Fruit fly (Drosophila melanogaster) whole organism: ENCODE measurements around the gene Traf6.

Experiments
- CG8478 ChIP-seq: fragments of >200 bp; optimal IDR thresholded peaks from 2 replicates; lab custom pipeline; 2018; ENCODE audit warnings: inconsistent platforms
- Dll ChIP-seq: fragments of >200 bp; optimal IDR thresholded peaks from 2 replicates; lab custom pipeline; 2017
- EcR ChIP-seq, 2 experiments: fragments of >200 bp; optimal IDR thresholded peaks; 2 replicates each; lab custom pipeline; 2017; ENCODE audit warnings: missing biosample characterization in 2 of 2, missing genetic modification characterization in 2 of 2, missing genetic modification reagents in 2 of 2
- pan ChIP-seq: fragments of >200 bp; optimal IDR thresholded peaks from 2 replicates; lab custom pipeline; 2017
- psq ChIP-seq: fragments of >200 bp; optimal IDR thresholded peaks from 2 replicates; lab custom pipeline; 2017
- usp ChIP-seq: fragments of >200 bp; optimal IDR thresholded peaks from 2 replicates; lab custom pipeline; 2017; ENCODE audit warnings: missing biosample characterization, missing genetic modification characterization, mixed read lengths

- TF ChIP-seq usp (GFP tag; lab: Kevin White, UChicago): no peak
- no peak for TF ChIP-seq psq (lab: Kevin White, UChicago)
- TF ChIP-seq CG8478 (lab: Kevin White, UChicago): no peak
- TF ChIP-seq Dll: no peak
- no peak for TF ChIP-seq pan
- no peak for TF ChIP-seq EcR (GFP tag; optimal IDR thresholded peaks at IDR 0.05; lab: Kevin White, UChicago)
Measured at dm6 chrX:8128133-8128532, 29.1 kb downstream of the Traf6 start.
